Worm (Caenorhabditis elegans) whole organism, L4 larva: ENCODE data around the gene C34C6.9.

Source experiments
- F26F4.8 ChIP-seq: fragments of 200-800 bp; sonication (Bioruptor generic); conservative IDR thresholded peaks from 2 replicates; pipeline ENCODE4 v1.3.6; 2022; ENCODE audit warnings: missing genetic modification characterization, missing compliant biosample characterization
- F37D6.2 ChIP-seq: sonication (generic microtip); optimal IDR thresholded peaks from 2 replicates; lab custom pipeline; 2016; ENCODE audit warnings: mild to moderate bottlenecking, missing genetic modification characterization, missing compliant biosample characterization
- R02D3.7 ChIP-seq: fragments of 150-350 bp; sonication (generic microtip); optimal IDR thresholded peaks from 3 replicates; lab custom pipeline; 2014; ENCODE audit warnings: missing biosample characterization, missing genetic modification characterization
- T20F7.1 ChIP-seq: fragments of 200-800 bp; sonication (Bioruptor generic); optimal IDR thresholded peaks from 2 replicates; lab custom pipeline; 2018; ENCODE audit warnings: mild to moderate bottlenecking, missing genetic modification characterization, missing compliant biosample characterization
- Y105C5A.15 ChIP-seq: fragments of 200-800 bp; sonication (Bioruptor generic); IDR thresholded peaks from 2 replicates; pipeline ENCODE4 v1.3.6; 2022; ENCODE audit warnings: missing genetic modification characterization, missing compliant biosample characterization
- Y5F2A.4 ChIP-seq: fragments of 200-800 bp; sonication (Bioruptor generic); optimal IDR thresholded peaks from 2 replicates; lab custom pipeline; 2018; ENCODE audit warnings: mild to moderate bottlenecking, missing genetic modification characterization, missing compliant biosample characterization
- ZK337.2 ChIP-seq: fragments of 200-800 bp; sonication (Bioruptor generic); IDR thresholded peaks from 2 replicates; pipeline ENCODE4 v1.3.6; 2022; ENCODE audit warnings: missing genetic modification reagents, missing genetic modification characterization, missing compliant biosample characterization
- aha-1 ChIP-seq: fragments of 150-350 bp; peaks from one replicate; lab custom pipeline; 2014; ENCODE audit warnings: missing biosample characterization, missing genetic modification characterization
- aly-2 ChIP-seq: sonication (generic microtip); optimal IDR thresholded peaks from 2 replicates; lab custom pipeline; 2018; ENCODE audit warnings: missing biosample characterization, missing genetic modification characterization
- arid-1 ChIP-seq: fragments of 200-800 bp; sonication (Bioruptor generic); conservative IDR thresholded peaks from 2 replicates; pipeline ENCODE4 v1.3.6; 2022; ENCODE audit warnings: missing genetic modification reagents, missing genetic modification characterization, missing compliant biosample characterization
- ceh-32 ChIP-seq: sonication (generic microtip); optimal IDR thresholded peaks from 2 replicates; lab custom pipeline; 2016; ENCODE audit warnings: mild to moderate bottlenecking, missing genetic modification characterization, missing compliant biosample characterization; ENCODE audit not compliant: poor library complexity
- ceh-44 ChIP-seq: fragments of 200-800 bp; sonication (Bioruptor generic); IDR thresholded peaks from 2 replicates; pipeline ENCODE4 v1.3.6; 2022; ENCODE audit warnings: missing genetic modification reagents, missing genetic modification characterization, missing compliant biosample characterization
- daf-16 ChIP-seq, 3 experiments: sonication (generic microtip); optimal IDR thresholded peaks; 2 replicates each; lab custom pipeline; 2016 to 2017; ENCODE audit warnings: missing genetic modification characterization in 3 of 3, missing genetic modification reagents in 3 of 3, mild to moderate bottlenecking in 2 of 3, missing compliant biosample characterization in 2 of 3, missing biosample characterization in 1 of 3, moderate library complexity in 1 of 3
- daf-19 ChIP-seq: fragments of 200-800 bp; sonication (Bioruptor generic); conservative IDR thresholded peaks from 2 replicates; pipeline ENCODE4 v1.3.6; 2022; ENCODE audit warnings: missing genetic modification characterization, missing compliant biosample characterization
- dmd-6 ChIP-seq: fragments of 200-800 bp; sonication (Bioruptor generic); IDR thresholded peaks from 2 replicates; pipeline ENCODE4 v1.3.6; 2022; ENCODE audit warnings: missing genetic modification reagents, missing genetic modification characterization, missing compliant biosample characterization
- dpl-1 ChIP-seq: fragments of 150-350 bp; optimal IDR thresholded peaks from 2 replicates; lab custom pipeline; 2014; ENCODE audit warnings: missing biosample characterization, missing genetic modification reagents, missing genetic modification characterization
- duxl-1 ChIP-seq: sonication (generic microtip); optimal IDR thresholded peaks from 2 replicates; lab custom pipeline; 2016; ENCODE audit warnings: mild to moderate bottlenecking, missing genetic modification characterization, moderate library complexity, missing compliant biosample characterization; ENCODE audit not compliant: poor library complexity
- fkh-10 ChIP-seq: fragments of 150-350 bp; optimal IDR thresholded peaks from 2 replicates; lab custom pipeline; 2014; ENCODE audit warnings: missing biosample characterization, missing genetic modification reagents, missing genetic modification characterization
- fos-1 ChIP-seq: fragments of 150-350 bp; optimal IDR thresholded peaks from 2 replicates; lab custom pipeline; 2014; ENCODE audit warnings: missing biosample characterization, missing genetic modification characterization
- gei-8 ChIP-seq: fragments of 200-800 bp; sonication (Bioruptor generic); optimal IDR thresholded peaks from 2 replicates; lab custom pipeline; 2018; ENCODE audit warnings: mild to moderate bottlenecking, missing genetic modification characterization, missing compliant biosample characterization
- hlh-11 ChIP-seq: fragments of 200-800 bp; sonication (Bioruptor generic); optimal IDR thresholded peaks from 2 replicates; lab custom pipeline; 2018; ENCODE audit warnings: mild to moderate bottlenecking, missing genetic modification characterization, missing compliant biosample characterization
- hlh-30 ChIP-seq: sonication (generic microtip); optimal IDR thresholded peaks from 2 replicates; lab custom pipeline; 2017; ENCODE audit warnings: antibody characterized with exemption, mild to moderate bottlenecking, missing genetic modification characterization, missing compliant biosample characterization; ENCODE audit not compliant: insufficient read depth
- lin-1 ChIP-seq: fragments of 200-800 bp; sonication (Bioruptor generic); IDR thresholded peaks from 2 replicates; pipeline ENCODE4 v1.3.6; 2022; ENCODE audit warnings: missing genetic modification reagents, missing genetic modification characterization, missing compliant biosample characterization
- lin-13 ChIP-seq: fragments of 150-350 bp; optimal IDR thresholded peaks from 2 replicates; lab custom pipeline; 2014; ENCODE audit warnings: missing biosample characterization, missing genetic modification reagents, missing genetic modification characterization
- lin-29 ChIP-seq: fragments of 200-800 bp; sonication (Bioruptor generic); IDR thresholded peaks from 2 replicates; pipeline ENCODE4 v1.3.6; 2022; ENCODE audit warnings: missing genetic modification reagents, missing genetic modification characterization, missing compliant biosample characterization
- lin-38 ChIP-seq: fragments of 200-800 bp; sonication (Bioruptor generic); IDR thresholded peaks from 2 replicates; pipeline ENCODE4 v1.3.6; 2022; ENCODE audit warnings: missing genetic modification reagents, missing genetic modification characterization, missing compliant biosample characterization
- lir-3 ChIP-seq: sonication (generic microtip); optimal IDR thresholded peaks from 2 replicates; lab custom pipeline; 2016; ENCODE audit warnings: mild to moderate bottlenecking, missing genetic modification characterization, missing compliant biosample characterization
- lsy-2 ChIP-seq, 2 experiments: fragments of 150-350 bp in 1 of 2; sonication (generic microtip) in 1 of 2; optimal IDR thresholded peaks; 2 replicates each; lab custom pipeline; 2014 to 2017; ENCODE audit warnings: missing biosample characterization in 2 of 2, missing genetic modification characterization in 2 of 2
- mdl-1 ChIP-seq, 2 experiments: fragments of 150-350 bp in 1 of 2; sonication (generic microtip) in 1 of 2; optimal IDR thresholded peaks; 2 replicates each; lab custom pipeline; 2014 to 2017; ENCODE audit warnings: missing biosample characterization in 2 of 2, missing genetic modification characterization in 2 of 2
- mes-2 ChIP-seq: sonication (generic microtip); optimal IDR thresholded peaks from 2 replicates; lab custom pipeline; 2016; ENCODE audit warnings: missing genotype, mild to moderate bottlenecking, missing genetic modification characterization, missing compliant biosample characterization; ENCODE audit not compliant: poor library complexity, severe bottlenecking
- nhr-237 ChIP-seq: sonication (generic microtip); optimal IDR thresholded peaks from 2 replicates; lab custom pipeline; 2017; ENCODE audit warnings: missing biosample characterization, missing genetic modification characterization
- nhr-25 ChIP-seq: sonication (generic microtip); optimal IDR thresholded peaks from 2 replicates; lab custom pipeline; 2017; ENCODE audit warnings: missing genetic modification characterization, mild to moderate bottlenecking, missing compliant biosample characterization, antibody characterized with exemption, moderate library complexity, borderline replicate concordance; ENCODE audit not compliant: insufficient read depth
- nhr-28 ChIP-seq: fragments of 150-350 bp; optimal IDR thresholded peaks from 2 replicates; lab custom pipeline; 2014; ENCODE audit warnings: missing biosample characterization, missing genetic modification characterization
- nhr-6 ChIP-seq: fragments of 150-350 bp; optimal IDR thresholded peaks from 2 replicates; lab custom pipeline; 2014; ENCODE audit warnings: missing biosample characterization, missing genetic modification characterization
- saeg-2 ChIP-seq: fragments of 200-800 bp; sonication (Bioruptor generic); IDR thresholded peaks from 2 replicates; pipeline ENCODE4 v1.3.6; 2022; ENCODE audit warnings: missing genetic modification reagents, missing genetic modification characterization, missing compliant biosample characterization
- sdz-12 ChIP-seq: fragments of 200-800 bp; sonication (Bioruptor generic); optimal IDR thresholded peaks from 2 replicates; lab custom pipeline; 2018; ENCODE audit warnings: mild to moderate bottlenecking, missing genetic modification characterization, missing compliant biosample characterization
- snpc-1.2 ChIP-seq: fragments of 200-800 bp; sonication (Bioruptor generic); IDR thresholded peaks from 2 replicates; pipeline ENCODE4 v1.3.6; 2022; ENCODE audit warnings: missing genetic modification reagents, missing genetic modification characterization, missing compliant biosample characterization
- spr-3 ChIP-seq: fragments of 200-800 bp; sonication (Bioruptor generic); optimal IDR thresholded peaks from 2 replicates; lab custom pipeline; 2018; ENCODE audit warnings: mild to moderate bottlenecking, missing genetic modification characterization, missing compliant biosample characterization
- unc-62 ChIP-seq, 3 experiments: fragments of 150-350 bp in 1 of 3; sonication (generic microtip); optimal IDR thresholded peaks in 2 of 3; peaks in 1 of 3; 1 replicate in 1 of 3; 2 replicates in 2 of 3; lab custom pipeline; 2014 to 2017; ENCODE audit warnings: missing biosample characterization in 3 of 3, missing genetic modification characterization in 3 of 3, missing genetic modification reagents in 3 of 3, missing genotype in 1 of 3
- zag-1 ChIP-seq: fragments of 150-350 bp; optimal IDR thresholded peaks from 2 replicates; lab custom pipeline; 2014; ENCODE audit warnings: missing biosample characterization, missing genetic modification characterization

C34C6.9 gene

DNA sequence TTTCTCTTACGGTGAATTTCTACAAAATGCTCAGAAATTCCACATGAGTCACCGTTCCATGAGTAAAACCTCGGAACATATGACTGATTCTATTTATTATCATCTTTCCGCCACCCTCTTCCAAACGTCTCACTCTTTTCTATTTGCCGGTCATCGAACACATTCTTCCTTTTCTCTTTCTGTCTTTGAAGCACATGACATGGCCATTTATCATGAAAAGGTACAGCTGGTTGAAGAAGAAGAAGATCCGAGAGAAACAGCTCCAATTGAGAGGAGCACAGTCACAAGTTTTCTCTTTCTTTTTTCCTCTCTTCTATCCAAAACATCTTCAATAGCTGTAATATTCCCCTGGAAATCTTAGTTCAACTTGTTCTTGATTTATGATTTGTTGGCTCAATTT lies 21.3 kb downstream of the C34C6.9 start, which contains the start of gene cup-16 (continued):
- TF ChIP-seq daf-16 (GFP tag; optimal IDR thresholded peaks at IDR 0.05; lab: Kevin White, UChicago) (peak in 1 of 2 experiments; percentile 25), daf-16 (tag; optimal IDR thresholded peaks at IDR 0.05; lab: Kevin White, UChicago) (no peak), lir-3 (tag; lab: Kevin White, UChicago) (no peak), duxl-1 (tag; lab: Kevin White, UChicago) (no peak), Y5F2A.4 (GFP tag; lab: Kevin White, UChicago) (no peak), hlh-30 (tag; lab: Kevin White, UChicago) (peak; percentile 74), lin-1 (GFP tag; lab: Robert Waterston, UW) (no peak), dmd-6 (no peak), hlh-11 (tag; lab: Kevin White, UChicago) (peak; percentile 55), aly-2 (tag; lab: Kevin White, UChicago) (no peak), arid-1 (GFP tag; lab: Robert Waterston, UW) (no peak), lin-13 (GFP tag; lab: Kevin White, UChicago) (no peak), fos-1 (tag; lab: Kevin White, UChicago) (no peak), zag-1 (no peak), F37D6.2 (tag; lab: Kevin White, UChicago) (no peak), lin-29 (GFP tag; lab: Robert Waterston, UW) (no peak), daf-19 (GFP tag; lab: Robert Waterston, UW) (no peak), unc-62 (GFP tag; optimal IDR thresholded peaks at IDR 0.05 in 1 of 2; lab: Kevin White, UChicago) (peak in 1 of 2 experiments; percentile 71), unc-62 (tag; optimal IDR thresholded peaks at IDR 0.05; lab: Kevin White, UChicago) (no peak), nhr-237 (no peak)

DNA sequence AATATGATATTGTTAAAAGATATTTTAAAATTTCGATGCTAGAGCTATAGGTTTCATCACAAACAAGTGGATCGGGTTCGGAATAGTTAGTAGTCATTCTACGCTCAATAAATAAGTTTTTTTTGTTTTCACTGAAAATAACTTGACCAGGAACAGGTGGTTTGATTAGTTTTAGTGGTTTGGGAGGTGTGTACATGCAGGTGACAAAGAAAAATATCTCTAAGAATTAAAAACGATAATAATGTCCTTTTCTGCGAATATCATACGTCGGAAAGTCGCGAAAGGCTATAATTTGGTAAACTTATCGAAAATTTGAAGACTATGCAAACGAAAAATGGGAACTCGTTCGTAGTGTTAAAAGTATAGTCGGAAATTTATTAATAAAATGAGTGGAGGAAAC lies 24.6 kb downstream of the C34C6.9 start, which contains the start of gene srg-15:
Gene srg-15 (minus strand): TSS at position 101 of the 400 bp plus-strand sequence.
- TF ChIP-seq hlh-30 (tag; lab: Kevin White, UChicago) (no peak), dpl-1 (no peak), snpc-1.2 (GFP tag; lab: Robert Waterston, UW) (no peak)

- TF ChIP-seq aha-1 (tag; lab: Kevin White, UChicago) (no peak), nhr-6 (tag; lab: Kevin White, UChicago) (no peak), mdl-1 (tag; optimal IDR thresholded peaks at IDR 0.05; lab: Kevin White, UChicago) (no peak), ceh-32 (tag; lab: Kevin White, UChicago) (no peak), hlh-30 (tag; lab: Kevin White, UChicago) (no peak), fkh-10 (no peak), nhr-28 (tag; lab: Kevin White, UChicago) (no peak), saeg-2 (GFP tag; lab: Robert Waterston, UW) (no peak), Y105C5A.15 (GFP tag; lab: Robert Waterston, UW) (no peak), lin-29 (GFP tag; lab: Robert Waterston, UW) (no peak), mes-2 (tag; lab: Kevin White, UChicago) (no peak), ZK337.2 (GFP tag; lab: Robert Waterston, UW) (no peak)
Measured at ce11 chrII:8714913-8715447, 29.3 kb downstream of the C34C6.9 start, which contains the start of the genes rab-21 and T01B7.13. Gene rab-21 (minus strand): TSS chrII:8715013. Gene T01B7.13 (plus strand): TSS chrII:8715397.

ce11 chrII:8716231-8716878 lies 30.6 kb downstream of the C34C6.9 start, which contains the start of the genes cyn-11 and T01B7.5:
Gene cyn-11 (minus strand): TSS chrII:8716281.
Gene T01B7.5 (plus strand): TSS chrII:8716828.
- TF ChIP-seq sdz-12 (GFP tag; lab: Kevin White, UChicago) (no peak), unc-62 (GFP tag; optimal IDR thresholded peaks at IDR 0.05 in 1 of 2; lab: Kevin White, UChicago) (no peak), unc-62 (tag; optimal IDR thresholded peaks at IDR 0.05; lab: Kevin White, UChicago) (no peak), lin-38 (GFP tag; lab: Robert Waterston, UW) (peak; percentile 32; the same call in 1 of the 2 replicates), hlh-30 (tag; lab: Kevin White, UChicago) (peak; percentile 1), T20F7.1 (GFP tag; lab: Kevin White, UChicago) (no peak), F26F4.8 (GFP tag; lab: Robert Waterston, UW) (no peak), mes-2 (tag; lab: Kevin White, UChicago) (peak; percentile 56), hlh-11 (tag; lab: Kevin White, UChicago) (peak; percentile 12), dpl-1 (peak; percentile 25), lsy-2 (tag; optimal IDR thresholded peaks at IDR 0.05; lab: Kevin White, UChicago) (peak in 1 of 2 experiments; percentile 55), nhr-25 (no peak), spr-3 (GFP tag; lab: Kevin White, UChicago) (no peak), ZK337.2 (GFP tag; lab: Robert Waterston, UW) (no peak), R02D3.7 (tag; lab: Kevin White, UChicago) (no peak), Y105C5A.15 (GFP tag; lab: Robert Waterston, UW) (no peak), ceh-44 (GFP tag; lab: Robert Waterston, UW) (no peak), zag-1 (no peak), nhr-28 (tag; lab: Kevin White, UChicago) (peak; percentile 18), gei-8 (GFP tag; lab: Kevin White, UChicago) (no peak)
